Worm (Caenorhabditis elegans): Measurements from ENCODE around the gene B0035.18.

B0035.18 gene

DNA sequence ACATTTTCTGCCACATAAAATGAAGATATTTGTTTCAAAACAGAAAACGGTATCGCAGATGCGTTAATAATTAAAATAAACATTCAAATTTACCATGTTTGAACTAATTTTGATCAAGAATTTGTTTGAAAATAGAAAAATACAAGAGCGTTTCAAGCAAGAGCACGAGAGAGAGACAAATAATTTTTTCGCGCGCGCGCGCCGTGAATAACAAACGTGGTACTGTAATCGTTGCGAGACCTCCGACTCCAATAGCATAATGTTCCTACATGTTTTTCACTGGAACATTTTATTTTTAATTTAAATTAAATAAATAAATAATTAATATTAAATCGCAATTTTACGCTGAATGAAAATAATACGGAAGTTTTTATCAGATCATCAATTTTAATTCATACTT lies 16.9 kb downstream of the B0035.18 start, which contains the start of gene F54E12.2:
F54E12.2 (minus strand) TSS at position 164 of the 400 bp plus-strand sequence.
- TF ChIP-seq tbx-37 (GFP tag; conservative IDR thresholded peaks at IDR 0.05) (no peak), aly-1 (tag; optimal IDR thresholded peaks at IDR 0.05) (no peak), ceh-13 (GFP tag; optimal IDR thresholded peaks at IDR 0.05) (no peak), hmg-4 (GFP tag; optimal IDR thresholded peaks at IDR 0.05) (no peak), flt-1 (GFP tag; IDR thresholded peaks at IDR 0.05) (no peak), ceh-36 (tag; optimal IDR thresholded peaks at IDR 0.05) (no peak), scrt-1 (GFP tag; IDR thresholded peaks at IDR 0.05) (no peak), tbx-11 (GFP tag; IDR thresholded peaks at IDR 0.05) (no peak), F13C5.2 (tag; optimal IDR thresholded peaks at IDR 0.05) (no peak), ets-7 (tag; optimal IDR thresholded peaks at IDR 0.05) (no peak), B0310.2 (tag; optimal IDR thresholded peaks at IDR 0.05) (no peak), tra-4 (tag; optimal IDR thresholded peaks at IDR 0.05) (no peak), hmbx-1 (tag; optimal IDR thresholded peaks at IDR 0.05) (no peak), ama-1 (optimal IDR thresholded peaks at IDR 0.05) (no peak), hnd-1 (tag; optimal IDR thresholded peaks at IDR 0.05) (no peak), pes-1 (GFP tag; IDR thresholded peaks at IDR 0.05) (no peak)

DNA sequence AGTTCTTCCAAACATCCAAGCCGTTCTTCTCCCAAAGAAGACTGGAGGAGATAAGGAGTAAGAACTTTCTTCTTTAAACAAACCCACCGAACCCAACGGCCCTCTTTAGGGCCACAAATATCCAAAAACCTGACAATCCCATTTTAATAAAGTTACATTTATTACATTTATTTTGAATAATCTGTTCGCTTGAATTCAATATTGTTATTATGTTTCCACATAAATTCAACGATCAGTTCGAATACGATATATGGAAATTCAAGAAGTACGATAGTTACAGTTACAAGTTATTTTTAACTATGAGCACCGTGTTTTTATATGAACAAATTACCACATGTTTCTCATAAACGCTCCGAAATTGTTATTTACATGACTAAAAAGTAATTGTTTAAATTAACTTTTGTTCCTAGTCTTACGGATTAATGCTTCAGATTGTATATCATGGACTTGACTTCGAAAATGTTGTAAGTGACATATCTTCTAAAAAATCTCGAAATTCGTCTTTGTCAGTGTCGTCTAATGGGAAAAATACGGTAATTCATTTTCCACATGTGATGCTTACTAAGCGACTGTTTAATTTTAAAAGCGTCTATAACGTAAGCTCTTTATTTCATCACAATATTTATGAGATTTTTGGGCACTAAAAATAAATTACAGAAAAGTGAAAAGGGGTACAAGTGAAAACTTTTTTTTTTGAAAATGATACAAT lies 20.8 kb downstream of the B0035.18 start:
- TF ChIP-seq sea-1 (GFP tag; conservative IDR thresholded peaks at IDR 0.05) (0 out of 2 replicates have a peak, but pooled peaks have one; percentile 18), B0310.2 (tag; optimal IDR thresholded peaks at IDR 0.05) (no peak)

DNA sequence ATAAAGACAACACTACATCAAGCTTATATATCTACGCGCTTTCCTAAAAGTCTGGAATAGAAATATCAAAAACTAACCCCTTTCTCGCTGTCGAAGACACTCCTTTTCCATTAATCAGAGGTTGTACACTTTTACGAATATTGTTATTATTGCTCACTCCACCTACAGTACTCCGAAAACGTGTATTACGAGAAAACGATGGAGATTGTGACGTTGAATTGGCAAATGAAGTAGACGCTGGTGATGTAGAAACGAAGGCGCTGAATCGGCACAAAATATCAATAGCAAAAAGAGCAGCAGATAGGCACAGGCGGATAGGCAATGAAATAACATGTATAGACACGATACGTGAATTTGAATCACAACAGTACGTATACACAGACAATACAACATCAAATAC lies 24.2 kb downstream of the B0035.18 start:
- no peak for TF ChIP-seq sea-1 (GFP tag; conservative IDR thresholded peaks at IDR 0.05)
- TF ChIP-seq F13C5.2 (tag; optimal IDR thresholded peaks at IDR 0.05), result no peak
- TF ChIP-seq tra-4 (tag; optimal IDR thresholded peaks at IDR 0.05), result no peak
- TF ChIP-seq hnd-1 (tag; optimal IDR thresholded peaks at IDR 0.05), result no peak
- TF ChIP-seq scrt-1 (GFP tag; IDR thresholded peaks at IDR 0.05), result no peak
- TF ChIP-seq hmbx-1 (tag; optimal IDR thresholded peaks at IDR 0.05), result no peak
- no peak for TF ChIP-seq hmg-4 (GFP tag; optimal IDR thresholded peaks at IDR 0.05)
- TF ChIP-seq tbx-11 (GFP tag; IDR thresholded peaks at IDR 0.05), result no peak
- no peak for TF ChIP-seq B0310.2 (tag; optimal IDR thresholded peaks at IDR 0.05)
- TF ChIP-seq ceh-36 (tag; optimal IDR thresholded peaks at IDR 0.05), result no peak
- TF ChIP-seq ceh-13 (GFP tag; optimal IDR thresholded peaks at IDR 0.05), result no peak
- no peak for TF ChIP-seq tbx-37 (GFP tag; conservative IDR thresholded peaks at IDR 0.05)

DNA sequence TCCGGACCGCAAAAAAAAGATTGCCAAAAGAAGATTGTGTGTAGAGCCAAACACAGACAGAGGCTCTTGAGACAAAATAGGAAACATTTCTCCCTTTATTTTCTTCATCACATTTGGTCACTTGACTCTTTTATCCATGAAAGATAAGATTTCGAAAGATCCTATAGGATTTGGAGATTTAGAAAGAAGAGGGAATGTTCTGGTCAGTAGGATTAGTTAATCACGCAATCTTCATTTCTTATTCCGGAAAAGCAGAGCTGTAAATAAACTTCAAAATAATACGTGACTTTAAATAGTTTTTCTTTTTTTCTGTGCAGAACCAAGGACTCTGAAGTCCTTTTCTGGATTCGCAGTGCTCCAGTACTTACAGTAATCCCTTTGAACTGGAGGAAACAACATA lies 27.2 kb downstream of the B0035.18 start:
- TF ChIP-seq scrt-1 (GFP tag; IDR thresholded peaks at IDR 0.05), result no peak
- TF ChIP-seq ets-7 (tag; optimal IDR thresholded peaks at IDR 0.05), result no peak
- no peak for TF ChIP-seq hmbx-1 (tag; optimal IDR thresholded peaks at IDR 0.05)
- no peak for TF ChIP-seq hmg-4 (GFP tag; optimal IDR thresholded peaks at IDR 0.05)
- no peak for TF ChIP-seq B0310.2 (tag; optimal IDR thresholded peaks at IDR 0.05)
- no peak for TF ChIP-seq tbx-11 (GFP tag; IDR thresholded peaks at IDR 0.05)

DNA sequence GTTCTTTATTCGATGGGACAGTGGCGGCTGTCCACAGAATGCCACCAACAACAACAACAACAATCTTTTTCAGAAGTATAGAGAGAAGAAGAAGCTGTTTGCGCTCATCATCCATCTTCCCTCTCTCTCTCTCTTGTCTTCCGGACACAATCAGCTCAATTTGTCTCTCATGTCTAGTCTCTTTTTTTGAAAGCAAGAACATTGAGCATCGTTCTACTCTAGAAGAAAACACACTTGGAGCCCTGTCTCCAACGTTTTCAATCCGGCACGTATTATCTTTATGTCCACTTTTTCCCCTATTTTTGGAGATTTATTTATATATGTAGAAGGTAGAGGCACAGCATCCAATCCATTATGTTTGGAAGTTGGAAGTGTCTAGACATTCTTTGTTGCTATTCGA lies 28.7 kb downstream of the B0035.18 start:
- TF ChIP-seq ceh-36 (tag; optimal IDR thresholded peaks at IDR 0.05), result no peak
- no peak for TF ChIP-seq B0310.2 (tag; optimal IDR thresholded peaks at IDR 0.05)
- TF ChIP-seq ceh-13 (GFP tag; optimal IDR thresholded peaks at IDR 0.05), result no peak
- no peak for TF ChIP-seq ets-7 (tag; optimal IDR thresholded peaks at IDR 0.05)
- TF ChIP-seq hmbx-1 (tag; optimal IDR thresholded peaks at IDR 0.05), result no peak
- TF ChIP-seq tbx-11 (GFP tag; IDR thresholded peaks at IDR 0.05), result no peak
- TF ChIP-seq aly-1 (tag; optimal IDR thresholded peaks at IDR 0.05), result no peak
- TF ChIP-seq sea-1 (GFP tag; conservative IDR thresholded peaks at IDR 0.05), result no peak
- no peak for TF ChIP-seq hmg-4 (GFP tag; optimal IDR thresholded peaks at IDR 0.05)
- TF ChIP-seq tra-4 (tag; optimal IDR thresholded peaks at IDR 0.05), result no peak
- no peak for TF ChIP-seq F13C5.2 (tag; optimal IDR thresholded peaks at IDR 0.05)
- no peak for TF ChIP-seq flt-1 (GFP tag; IDR thresholded peaks at IDR 0.05)
- TF ChIP-seq hnd-1 (tag; optimal IDR thresholded peaks at IDR 0.05), result no peak
- TF ChIP-seq ama-1 (optimal IDR thresholded peaks at IDR 0.05), result no peak
- TF ChIP-seq scrt-1 (GFP tag; IDR thresholded peaks at IDR 0.05), result no peak
- no peak for TF ChIP-seq pes-1 (GFP tag; IDR thresholded peaks at IDR 0.05)
- no peak for TF ChIP-seq tbx-37 (GFP tag; conservative IDR thresholded peaks at IDR 0.05)

DNA sequence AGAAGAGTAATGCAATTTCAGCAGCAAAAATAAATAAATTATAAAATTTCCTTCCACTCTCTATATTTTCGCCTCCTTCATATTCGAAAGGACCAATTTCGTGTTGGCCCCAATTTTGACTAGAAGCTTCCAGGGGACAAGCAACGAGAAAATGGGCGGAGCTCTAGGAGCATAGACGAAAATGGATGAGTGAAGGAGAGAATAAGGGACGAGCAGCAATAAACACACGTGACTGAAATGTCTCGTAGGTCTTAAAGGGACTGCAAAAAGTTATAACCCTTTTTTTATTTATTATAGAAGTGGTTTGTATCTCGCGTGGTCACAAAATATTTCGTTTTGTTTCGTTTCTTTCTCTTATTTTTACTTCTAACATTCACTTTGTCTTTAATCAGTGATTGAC lies 29.6 kb downstream of the B0035.18 start:
- TF ChIP-seq hmbx-1 (tag; optimal IDR thresholded peaks at IDR 0.05) (no peak), ceh-36 (tag; optimal IDR thresholded peaks at IDR 0.05) (no peak), ets-7 (tag; optimal IDR thresholded peaks at IDR 0.05) (no peak), scrt-1 (GFP tag; IDR thresholded peaks at IDR 0.05) (no peak), ama-1 (optimal IDR thresholded peaks at IDR 0.05) (no peak), sea-1 (GFP tag; conservative IDR thresholded peaks at IDR 0.05) (no peak), flt-1 (GFP tag; IDR thresholded peaks at IDR 0.05) (no peak), F13C5.2 (tag; optimal IDR thresholded peaks at IDR 0.05) (no peak), tra-4 (tag; optimal IDR thresholded peaks at IDR 0.05) (no peak), hmg-4 (GFP tag; optimal IDR thresholded peaks at IDR 0.05) (no peak), tbx-37 (GFP tag; conservative IDR thresholded peaks at IDR 0.05) (no peak), pes-1 (GFP tag; IDR thresholded peaks at IDR 0.05) (no peak), B0310.2 (tag; optimal IDR thresholded peaks at IDR 0.05) (no peak), tbx-11 (GFP tag; IDR thresholded peaks at IDR 0.05) (no peak), ceh-13 (GFP tag; optimal IDR thresholded peaks at IDR 0.05) (no peak), hnd-1 (tag; optimal IDR thresholded peaks at IDR 0.05) (no peak)

DNA sequence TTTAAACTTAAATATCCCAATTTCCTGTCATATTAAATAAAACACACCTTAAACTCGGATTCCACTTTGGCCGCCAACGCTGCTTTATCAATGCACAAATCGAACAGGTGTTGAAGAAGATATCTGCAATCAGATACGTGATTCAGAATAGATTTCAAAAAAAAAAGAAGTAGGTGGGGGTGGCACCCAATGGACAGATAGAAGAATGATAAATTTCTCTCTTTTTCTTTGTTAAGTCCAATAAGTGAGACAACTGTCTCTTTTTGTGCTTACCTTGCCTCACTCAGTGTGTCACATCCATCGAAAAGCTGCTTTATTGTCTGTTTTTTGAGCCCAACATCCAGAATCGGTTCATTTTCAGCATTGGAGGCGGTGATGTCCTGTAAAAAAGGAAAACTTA lies 30.7 kb downstream of the B0035.18 start:
- TF ChIP-seq ceh-13 (GFP tag; optimal IDR thresholded peaks at IDR 0.05) (no peak), tbx-37 (GFP tag; conservative IDR thresholded peaks at IDR 0.05) (no peak), scrt-1 (GFP tag; IDR thresholded peaks at IDR 0.05) (no peak), pes-1 (GFP tag; IDR thresholded peaks at IDR 0.05) (no peak), F13C5.2 (tag; optimal IDR thresholded peaks at IDR 0.05) (no peak), aly-1 (tag; optimal IDR thresholded peaks at IDR 0.05) (no peak), tbx-11 (GFP tag; IDR thresholded peaks at IDR 0.05) (no peak), B0310.2 (tag; optimal IDR thresholded peaks at IDR 0.05) (no peak), hnd-1 (tag; optimal IDR thresholded peaks at IDR 0.05) (no peak), ets-7 (tag; optimal IDR thresholded peaks at IDR 0.05) (no peak), flt-1 (GFP tag; IDR thresholded peaks at IDR 0.05) (no peak), sea-1 (GFP tag; conservative IDR thresholded peaks at IDR 0.05) (no peak), tra-4 (tag; optimal IDR thresholded peaks at IDR 0.05) (no peak), hmbx-1 (tag; optimal IDR thresholded peaks at IDR 0.05) (no peak), ceh-36 (tag; optimal IDR thresholded peaks at IDR 0.05) (no peak), ama-1 (optimal IDR thresholded peaks at IDR 0.05) (no peak), hmg-4 (GFP tag; optimal IDR thresholded peaks at IDR 0.05) (no peak)
